Fruit fly (Drosophila melanogaster) ovary, adult (tissue): ENCODE measurements around the gene CG31910.

Experiments
- CG17801 ChIP-seq: fragments of 200-800 bp; optimal IDR thresholded peaks from 2 replicates; lab custom pipeline; 2019; ENCODE audit warnings: missing biosample characterization, mild to moderate bottlenecking, missing genetic modification characterization, moderate library complexity; ENCODE audit not compliant: partially characterized antibody

CG31910 gene

DNA sequence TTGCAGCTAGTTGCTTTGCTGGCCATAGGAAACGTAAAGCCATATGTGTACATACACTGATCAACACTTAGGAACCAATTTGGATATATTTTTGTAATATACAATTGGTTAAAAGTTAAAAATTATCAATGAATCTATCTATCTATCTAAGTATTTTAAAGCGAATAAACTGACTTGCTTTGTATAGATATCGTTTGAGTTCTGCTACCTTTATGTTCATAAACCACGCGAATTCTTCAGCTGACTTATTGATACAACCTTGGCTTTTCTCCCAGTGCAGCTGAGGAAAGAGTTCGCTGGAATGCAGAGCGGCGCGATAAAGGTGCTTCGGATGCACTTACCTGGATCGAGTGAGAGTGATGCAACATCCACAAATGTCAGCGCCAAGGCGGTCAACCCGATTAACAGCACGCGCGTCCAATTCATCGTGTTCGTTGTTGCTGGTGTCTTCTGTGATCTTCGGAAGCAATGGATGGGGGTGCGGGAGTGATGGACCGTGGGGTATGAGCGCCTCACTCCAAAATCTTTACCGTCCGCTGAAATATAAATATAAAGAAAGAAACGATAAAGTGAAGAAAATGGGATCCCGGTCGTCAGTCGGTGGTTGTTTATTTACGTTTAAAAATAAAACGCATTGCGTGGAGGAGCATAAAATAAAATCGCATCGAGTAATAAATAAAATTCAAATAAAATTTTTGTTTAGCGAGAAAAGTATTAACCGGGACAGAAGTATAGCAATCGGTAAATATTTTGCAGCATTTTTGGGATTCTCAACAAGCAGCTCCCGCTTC is 43.8 kb downstream of the CG31910 start:
- TF ChIP-seq CG17801 (GFP tag; lab: Kevin White, UChicago) = no peak

- TF ChIP-seq CG17801 (GFP tag; lab: Kevin White, UChicago) = no peak
Measured at dm6 chr2L:6700742-6701141, 44.7 kb downstream of the CG31910 start.

DNA sequence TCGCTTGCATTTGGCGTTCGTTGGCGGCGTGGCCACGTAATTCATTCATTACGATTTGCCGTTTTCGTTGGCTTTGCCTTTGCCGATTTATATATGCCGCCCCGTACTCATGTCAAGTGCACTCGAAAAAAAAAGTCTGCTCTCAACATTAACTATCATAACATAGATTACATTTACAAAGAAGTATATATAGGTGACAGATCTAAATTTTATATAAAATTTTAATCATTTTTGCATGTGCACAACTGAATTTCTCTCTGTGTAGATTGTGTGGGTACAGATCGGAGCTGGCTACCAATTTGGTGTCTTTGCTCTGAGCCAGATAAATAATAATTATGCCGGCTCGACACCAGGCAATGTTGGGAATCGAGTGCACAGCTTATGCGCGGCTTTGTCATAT is 47.0 kb downstream of the CG31910 start:
- TF ChIP-seq CG17801 (GFP tag; lab: Kevin White, UChicago) = no peak

DNA sequence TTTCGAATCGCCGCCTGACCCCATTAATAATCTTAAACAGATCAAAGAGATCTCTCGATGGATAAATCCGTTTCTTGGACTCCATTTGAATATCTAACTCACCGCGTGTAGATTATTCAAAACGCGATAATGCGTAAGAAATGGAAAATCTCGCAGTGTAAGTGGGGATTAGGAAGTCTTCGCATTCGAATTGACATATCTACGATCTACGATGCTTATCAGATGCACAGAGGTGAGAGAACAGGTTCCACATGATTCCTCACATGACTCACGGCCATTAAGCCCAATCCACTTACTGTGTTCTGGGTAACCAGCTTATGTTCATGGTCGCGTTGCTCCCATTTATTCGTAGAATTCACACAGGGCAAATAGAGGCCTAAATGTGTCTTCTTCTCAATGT is 49.2 kb downstream of the CG31910 start:
- TF ChIP-seq CG17801 (GFP tag; lab: Kevin White, UChicago) = no peak
